Worm (Caenorhabditis elegans) whole organism, mixed stage, embryonic: Measurements from ENCODE around the gene msp-49.

ENCODE experiments used
- M03D4.4 ChIP-seq: sonication (generic microtip); optimal IDR thresholded peaks from 2 replicates; lab custom pipeline; 2017; ENCODE audit warnings: mild to moderate bottlenecking, missing genetic modification characterization, missing compliant biosample characterization
- bed-3 ChIP-seq: fragments of 200-800 bp; sonication (Bioruptor generic); optimal IDR thresholded peaks from 3 replicates; lab custom pipeline; 2018; ENCODE audit warnings: mild to moderate bottlenecking, missing genetic modification characterization, moderate library complexity, missing compliant biosample characterization
- blmp-1 ChIP-seq: fragments of 150-350 bp; optimal IDR thresholded peaks from 2 replicates; lab custom pipeline; 2014; ENCODE audit warnings: missing biosample characterization, missing genetic modification characterization
- ceh-39 ChIP-seq: fragments of 150-350 bp; optimal IDR thresholded peaks from 2 replicates; lab custom pipeline; 2014; ENCODE audit warnings: missing biosample characterization, missing genetic modification characterization
- ceh-43 ChIP-seq: fragments of 200-800 bp; sonication (Bioruptor generic); optimal IDR thresholded peaks from 2 replicates; lab custom pipeline; 2018; ENCODE audit warnings: mild to moderate bottlenecking, missing genetic modification characterization, moderate library complexity, missing compliant biosample characterization
- ceh-83 ChIP-seq: fragments of 200-800 bp; sonication (Bioruptor generic); optimal IDR thresholded peaks from 2 replicates; lab custom pipeline; 2018; ENCODE audit warnings: mild to moderate bottlenecking, missing genetic modification characterization, missing compliant biosample characterization
- ces-1 ChIP-seq: fragments of 150-350 bp; optimal IDR thresholded peaks from 2 replicates; lab custom pipeline; 2014; ENCODE audit warnings: missing biosample characterization, missing genetic modification reagents, missing genetic modification characterization
- cnd-1 ChIP-seq: fragments of 200-800 bp; sonication (Bioruptor generic); optimal IDR thresholded peaks from 2 replicates; lab custom pipeline; 2018; ENCODE audit warnings: mild to moderate bottlenecking, missing genetic modification characterization, missing compliant biosample characterization
- drap-1 ChIP-seq: fragments of 200-800 bp; sonication (Bioruptor generic); optimal IDR thresholded peaks from 3 replicates; lab custom pipeline; 2018; ENCODE audit warnings: mild to moderate bottlenecking, missing genetic modification characterization, missing compliant biosample characterization
- elt-1 ChIP-seq: sonication (generic microtip); optimal IDR thresholded peaks from 2 replicates; lab custom pipeline; 2017; ENCODE audit warnings: missing genetic modification characterization, mild to moderate bottlenecking, missing compliant biosample characterization, antibody characterized with exemption, moderate library complexity, borderline replicate concordance; ENCODE audit not compliant: insufficient read depth
- elt-3 ChIP-seq: fragments of 150-350 bp; optimal IDR thresholded peaks from 2 replicates; lab custom pipeline; 2014; ENCODE audit warnings: missing biosample characterization, missing genetic modification characterization
- flh-1 ChIP-seq: fragments of 200-800 bp; sonication (Bioruptor generic); optimal IDR thresholded peaks from 2 replicates; lab custom pipeline; 2018; ENCODE audit warnings: mild to moderate bottlenecking, missing genetic modification characterization, moderate library complexity, missing compliant biosample characterization
- ham-2 ChIP-seq: fragments of 200-800 bp; sonication (Bioruptor generic); optimal IDR thresholded peaks from 2 replicates; lab custom pipeline; 2018; ENCODE audit warnings: mild to moderate bottlenecking, missing genetic modification characterization, missing compliant biosample characterization
- hlh-1 ChIP-seq: fragments of 150-350 bp; optimal IDR thresholded peaks from 2 replicates; lab custom pipeline; 2014; ENCODE audit warnings: missing biosample characterization, missing genetic modification reagents, missing genetic modification characterization
- lin-13 ChIP-seq: fragments of 150-350 bp; optimal IDR thresholded peaks from 2 replicates; lab custom pipeline; 2014; ENCODE audit warnings: missing biosample characterization, missing genetic modification characterization
- lin-32 ChIP-seq: fragments of 200-800 bp; sonication (Bioruptor generic); optimal IDR thresholded peaks from 2 replicates; lab custom pipeline; 2018; ENCODE audit warnings: mild to moderate bottlenecking, missing genetic modification characterization, missing compliant biosample characterization
- lsy-2 ChIP-seq: fragments of 150-350 bp; optimal IDR thresholded peaks from 2 replicates; lab custom pipeline; 2014; ENCODE audit warnings: missing biosample characterization, missing genetic modification characterization
- mab-5 ChIP-seq: fragments of 150-350 bp; optimal IDR thresholded peaks from 2 replicates; lab custom pipeline; 2014; ENCODE audit warnings: missing biosample characterization, missing genetic modification characterization
- mep-1 ChIP-seq: fragments of 150-350 bp; optimal IDR thresholded peaks from 2 replicates; lab custom pipeline; 2017; ENCODE audit warnings: missing biosample characterization, missing genetic modification reagents, missing genetic modification characterization, inconsistent platforms
- mls-2 ChIP-seq: sonication (generic microtip); optimal IDR thresholded peaks from 2 replicates; lab custom pipeline; 2016; ENCODE audit warnings: mild to moderate bottlenecking, missing genetic modification characterization, moderate library complexity, missing compliant biosample characterization
- nhr-12 ChIP-seq: fragments of 150-350 bp; optimal IDR thresholded peaks from 2 replicates; lab custom pipeline; 2014; ENCODE audit warnings: missing biosample characterization, missing genetic modification characterization
- nhr-237 ChIP-seq: fragments of 150-350 bp; optimal IDR thresholded peaks from 2 replicates; lab custom pipeline; 2014; ENCODE audit warnings: missing biosample characterization, missing genetic modification characterization
- nhr-28 ChIP-seq: fragments of 150-350 bp; optimal IDR thresholded peaks from 2 replicates; lab custom pipeline; 2014; ENCODE audit warnings: missing biosample characterization, missing genetic modification characterization
- nhr-76 ChIP-seq: sonication (generic microtip); optimal IDR thresholded peaks from 2 replicates; lab custom pipeline; 2017; ENCODE audit warnings: missing biosample characterization, missing genetic modification characterization
- pha-4 ChIP-seq: fragments of 150-350 bp; optimal IDR thresholded peaks from 2 replicates; lab custom pipeline; 2018; ENCODE audit warnings: missing biosample characterization, missing genetic modification reagents, missing genetic modification characterization
- sem-2 ChIP-seq: fragments of 200-800 bp; sonication (Bioruptor generic); optimal IDR thresholded peaks from 2 replicates; lab custom pipeline; 2018; ENCODE audit warnings: mild to moderate bottlenecking, missing genetic modification characterization, missing compliant biosample characterization
- snpc-4 ChIP-seq: fragments of 150-350 bp; optimal IDR thresholded peaks from 2 replicates; lab custom pipeline; 2014; ENCODE audit warnings: missing biosample characterization, missing genetic modification characterization
- sptf-1 ChIP-seq: sonication (generic microtip); optimal IDR thresholded peaks from 2 replicates; lab custom pipeline; 2017; ENCODE audit warnings: mild to moderate bottlenecking, missing genetic modification characterization, moderate library complexity, missing compliant biosample characterization
- tbx-8 ChIP-seq: fragments of 200-800 bp; sonication (Bioruptor generic); optimal IDR thresholded peaks from 2 replicates; lab custom pipeline; 2018; ENCODE audit warnings: mild to moderate bottlenecking, missing genetic modification characterization, moderate library complexity, missing compliant biosample characterization
- unc-39 ChIP-seq: fragments of 150-350 bp; optimal IDR thresholded peaks from 2 replicates; lab custom pipeline; 2014; ENCODE audit warnings: missing biosample characterization, missing genetic modification characterization
- unc-62 ChIP-seq: fragments of 150-350 bp; optimal IDR thresholded peaks from 2 replicates; lab custom pipeline; 2014; ENCODE audit warnings: missing biosample characterization, missing genetic modification reagents, missing genetic modification characterization
- zip-8 ChIP-seq: fragments of 150-350 bp; optimal IDR thresholded peaks from 2 replicates; lab custom pipeline; 2014; ENCODE audit warnings: missing biosample characterization, missing genetic modification characterization
- ztf-11 ChIP-seq: fragments of 150-350 bp; optimal IDR thresholded peaks from 2 replicates; lab custom pipeline; 2014; ENCODE audit warnings: missing biosample characterization, missing genetic modification characterization

msp-49 gene

ce11 chrII:5194066-5194465 is at the start of gene msp-49:
Gene msp-49, plus strand, starts transcription at chrII:5194366.
- TF ChIP-seq cnd-1 (tag; lab: Kevin White, UChicago) (no peak), nhr-28 (tag; lab: Kevin White, UChicago) (no peak), flh-1 (GFP tag; lab: Kevin White, UChicago) (no peak), pha-4 (tag; lab: Kevin White, UChicago) (no peak), lsy-2 (tag; lab: Kevin White, UChicago) (no peak), nhr-76 (tag; lab: Kevin White, UChicago) (no peak), mls-2 (no peak), lin-32 (no peak), lin-13 (tag; lab: Kevin White, UChicago) (no peak), ztf-11 (tag; lab: Kevin White, UChicago) (no peak), bed-3 (GFP tag; lab: Kevin White, UChicago) (no peak), ceh-83 (no peak), ham-2 (GFP tag; lab: Kevin White, UChicago) (no peak), mab-5 (tag; lab: Kevin White, UChicago) (no peak)

- TF ChIP-seq lin-32 (no peak), nhr-76 (tag; lab: Kevin White, UChicago) (no peak), snpc-4 (tag; lab: Kevin White, UChicago) (no peak), ces-1 (no peak), zip-8 (no peak)
Observed at ce11 chrII:5148349-5148748, 45.8 kb upstream of the msp-49 start, which contains the start of gene F58A6.5. Gene F58A6.5, minus strand, starts transcription at chrII:5148449.

- TF ChIP-seq pha-4 (tag; lab: Kevin White, UChicago) (no peak), nhr-237 (tag; lab: Kevin White, UChicago) (no peak), unc-62 (GFP tag; lab: Kevin White, UChicago) (no peak), elt-1 (tag; lab: Kevin White, UChicago) (no peak), nhr-28 (tag; lab: Kevin White, UChicago) (no peak), lin-32 (no peak), unc-39 (tag; lab: Kevin White, UChicago) (no peak), blmp-1 (tag; lab: Kevin White, UChicago) (no peak), mep-1 (tag; lab: Kevin White, UChicago) (no peak), sptf-1 (tag; lab: Kevin White, UChicago) (no peak), flh-1 (GFP tag; lab: Kevin White, UChicago) (no peak), lsy-2 (tag; lab: Kevin White, UChicago) (no peak), ceh-39 (no peak), nhr-12 (tag; lab: Kevin White, UChicago) (no peak), ztf-11 (tag; lab: Kevin White, UChicago) (no peak), hlh-1 (tag; lab: Kevin White, UChicago) (no peak), tbx-8 (GFP tag; lab: Kevin White, UChicago) (no peak), snpc-4 (tag; lab: Kevin White, UChicago) (no peak), mab-5 (tag; lab: Kevin White, UChicago) (no peak), mls-2 (no peak)
Observed at ce11 chrII:5150829-5151228, 43.3 kb upstream of the msp-49 start, which contains the start of gene srb-16. Gene srb-16, minus strand, starts transcription at chrII:5150929.

ce11 chrII:5154540-5154939 is 39.6 kb upstream of the msp-49 start, which contains the start of gene srb-12:
Gene srb-12, minus strand, starts transcription at chrII:5154640.
- TF ChIP-seq bed-3 (GFP tag; lab: Kevin White, UChicago) (no peak), nhr-76 (tag; lab: Kevin White, UChicago) (no peak), M03D4.4 (tag; lab: Kevin White, UChicago) (no peak), flh-1 (GFP tag; lab: Kevin White, UChicago) (no peak), sptf-1 (tag; lab: Kevin White, UChicago) (no peak), mls-2 (no peak), lsy-2 (tag; lab: Kevin White, UChicago) (no peak), cnd-1 (tag; lab: Kevin White, UChicago) (no peak), blmp-1 (tag; lab: Kevin White, UChicago) (no peak), ham-2 (GFP tag; lab: Kevin White, UChicago) (no peak), nhr-12 (tag; lab: Kevin White, UChicago) (no peak), unc-39 (tag; lab: Kevin White, UChicago) (no peak), elt-3 (no peak), hlh-1 (tag; lab: Kevin White, UChicago) (no peak), snpc-4 (tag; lab: Kevin White, UChicago) (no peak), ces-1 (no peak), mep-1 (tag; lab: Kevin White, UChicago) (no peak), ceh-83 (no peak), lin-13 (tag; lab: Kevin White, UChicago) (no peak)

- no peak for TF ChIP-seq lin-13 (tag; lab: Kevin White, UChicago)
- no peak for TF ChIP-seq nhr-28 (tag; lab: Kevin White, UChicago)
- TF ChIP-seq sptf-1 (tag; lab: Kevin White, UChicago) = no peak
- TF ChIP-seq lin-32 = no peak
- no peak for TF ChIP-seq M03D4.4 (tag; lab: Kevin White, UChicago)
- TF ChIP-seq cnd-1 (tag; lab: Kevin White, UChicago) = no peak
- no peak for TF ChIP-seq sem-2 (GFP tag; lab: Kevin White, UChicago)
- TF ChIP-seq ztf-11 (tag; lab: Kevin White, UChicago) = no peak
- TF ChIP-seq ceh-43 (GFP tag; lab: Kevin White, UChicago) = no peak
- TF ChIP-seq zip-8 = no peak
- no peak for TF ChIP-seq drap-1 (GFP tag; lab: Kevin White, UChicago)
- TF ChIP-seq unc-62 (GFP tag; lab: Kevin White, UChicago) = no peak
- no peak for TF ChIP-seq lsy-2 (tag; lab: Kevin White, UChicago)
- no peak for TF ChIP-seq unc-39 (tag; lab: Kevin White, UChicago)
- TF ChIP-seq tbx-8 (GFP tag; lab: Kevin White, UChicago) = no peak
- no peak for TF ChIP-seq mab-5 (tag; lab: Kevin White, UChicago)
Observed at ce11 chrII:5156983-5157382, 37.2 kb upstream of the msp-49 start, which contains the start of gene msp-45. Gene msp-45, minus strand, starts transcription at chrII:5157083.
